Fruit fly (Drosophila melanogaster) whole organism, pupa: ENCODE results near the gene CG13699.

Source experiments
- CG10348 ChIP-seq: fragments of 200-800 bp; sonication (Bioruptor generic); IDR thresholded peaks from 2 replicates; pipeline ENCODE4 v1.3.6; 2022; ENCODE audit warnings: missing biosample characterization, missing genetic modification characterization
- CG13204 ChIP-seq: fragments of 200-800 bp; sonication (Bioruptor generic); optimal IDR thresholded peaks from 2 replicates; lab custom pipeline; 2018; ENCODE audit warnings: missing biosample characterization, mild to moderate bottlenecking, missing genetic modification characterization, moderate library complexity
- CG4496 ChIP-seq: fragments of 200-800 bp; sonication (Bioruptor generic); IDR thresholded peaks from 3 replicates; pipeline ENCODE4 v1.3.6; 2022; ENCODE audit warnings: missing biosample characterization, missing genetic modification characterization
- CG8159 ChIP-seq: fragments of 200-800 bp; sonication (Bioruptor generic); optimal IDR thresholded peaks from 3 replicates; lab custom pipeline; 2018; ENCODE audit warnings: missing biosample characterization, mild to moderate bottlenecking, missing genetic modification characterization, moderate library complexity
- CG8301 ChIP-seq: fragments of 200-800 bp; sonication (Bioruptor generic); optimal IDR thresholded peaks from 2 replicates; lab custom pipeline; 2018; ENCODE audit warnings: missing biosample characterization, mild to moderate bottlenecking, missing genetic modification characterization
- CG9948 ChIP-seq: fragments of 200-800 bp; sonication (Bioruptor generic); optimal IDR thresholded peaks from 2 replicates; lab custom pipeline; 2018; ENCODE audit warnings: missing biosample characterization, mild to moderate bottlenecking, missing genetic modification characterization, moderate library complexity
- Pif1A ChIP-seq: fragments of 200-800 bp; sonication (Bioruptor generic); optimal IDR thresholded peaks from 3 replicates; lab custom pipeline; 2016; ENCODE audit warnings: missing biosample characterization, missing genetic modification characterization
- Snoo ChIP-seq: fragments of 200-800 bp; sonication (Bioruptor generic); optimal IDR thresholded peaks from 3 replicates; lab custom pipeline; 2017; ENCODE audit warnings: missing biosample characterization, mild to moderate bottlenecking, missing genetic modification characterization, inconsistent platforms
- gl ChIP-seq: fragments of 200-800 bp; sonication (Bioruptor generic); optimal IDR thresholded peaks from 2 replicates; lab custom pipeline; 2018; ENCODE audit warnings: missing biosample characterization, mild to moderate bottlenecking, missing genetic modification characterization

dm6 chr3L:18186313-18186625 is 23.9 kb upstream of the CG13699 start:
- TF ChIP-seq Pif1A (GFP tag; lab: Kevin White, UChicago) (no peak), CG10348 (GFP tag; lab: Robert Waterston, UW) (no peak), CG8159 (tag; lab: Kevin White, UChicago) (no peak), CG8301 (tag; lab: Kevin White, UChicago) (no peak), gl (tag; lab: Kevin White, UChicago) (no peak), CG9948 (tag; lab: Kevin White, UChicago) (no peak), CG4496 (GFP tag; lab: Robert Waterston, UW) (no peak), CG13204 (no peak), Snoo (tag; lab: Kevin White, UChicago) (no peak)
